Worm (Caenorhabditis elegans) whole organism, L1 larva: ENCODE data around the gene hid-1.

Experiments
- C16A3.4 ChIP-seq: fragments of 150-350 bp; optimal IDR thresholded peaks from 2 replicates; lab custom pipeline; 2014; ENCODE audit warnings: missing biosample characterization, missing genetic modification characterization
- C34B4.2 ChIP-seq: sonication (generic microtip); optimal IDR thresholded peaks from 2 replicates; lab custom pipeline; 2017; ENCODE audit warnings: mild to moderate bottlenecking, missing genetic modification characterization, missing compliant biosample characterization
- Y116A8C.19 ChIP-seq: sonication (generic microtip); optimal IDR thresholded peaks from 2 replicates; lab custom pipeline; 2016; ENCODE audit warnings: missing compliant biosample characterization, missing genetic modification characterization, borderline replicate concordance
- alr-1 ChIP-seq: fragments of 200-800 bp; sonication (Bioruptor generic); optimal IDR thresholded peaks from 2 replicates; lab custom pipeline; 2018; ENCODE audit warnings: borderline replicate concordance, mild to moderate bottlenecking, missing genetic modification characterization, missing compliant biosample characterization
- aly-2 ChIP-seq: fragments of 150-350 bp; optimal IDR thresholded peaks from 2 replicates; lab custom pipeline; 2014; ENCODE audit warnings: missing biosample characterization, missing genetic modification characterization
- ama-1 ChIP-seq: fragments of 150-350 bp; optimal IDR thresholded peaks from 2 replicates; lab custom pipeline; 2014
- blmp-1 ChIP-seq: fragments of 150-350 bp; optimal IDR thresholded peaks from 2 replicates; lab custom pipeline; 2014; ENCODE audit warnings: missing biosample characterization, missing genetic modification characterization
- ceh-63 ChIP-seq: fragments of 200-800 bp; sonication (Bioruptor generic); optimal IDR thresholded peaks from 2 replicates; lab custom pipeline; 2018; ENCODE audit warnings: mild to moderate bottlenecking, missing genetic modification characterization, missing compliant biosample characterization
- ceh-8 ChIP-seq: fragments of 200-800 bp; sonication (Bioruptor generic); optimal IDR thresholded peaks from 2 replicates; lab custom pipeline; 2018; ENCODE audit warnings: mild to moderate bottlenecking, missing genetic modification characterization, moderate library complexity, missing compliant biosample characterization
- ceh-88 ChIP-seq: fragments of 200-800 bp; sonication (Bioruptor generic); IDR thresholded peaks from 2 replicates; pipeline ENCODE4 v1.3.6; 2022; ENCODE audit warnings: missing genetic modification characterization, missing compliant biosample characterization
- ceh-90 ChIP-seq: sonication (generic microtip); optimal IDR thresholded peaks from 2 replicates; lab custom pipeline; 2016; ENCODE audit warnings: missing genetic modification characterization, missing compliant biosample characterization
- dpl-1 ChIP-seq, 3 experiments: fragments of 150-350 bp in 2 of 3; sonication (generic microtip) in 1 of 3; optimal IDR thresholded peaks; 2 replicates each; lab custom pipeline; 2014 to 2017; ENCODE audit warnings: missing biosample characterization in 3 of 3, missing genetic modification characterization in 3 of 3, missing genetic modification reagents in 3 of 3
- dsc-1 ChIP-seq: sonication (generic microtip); optimal IDR thresholded peaks from 2 replicates; lab custom pipeline; 2016; ENCODE audit warnings: mild to moderate bottlenecking, missing genetic modification characterization, missing compliant biosample characterization
- efl-1 ChIP-seq, 4 experiments: fragments of 150-350 bp; optimal IDR thresholded peaks in 3 of 4; peaks in 1 of 4; 1 replicate in 1 of 4; 2 replicates in 3 of 4; lab custom pipeline; 2014; ENCODE audit warnings: missing biosample characterization in 2 of 4, missing genetic modification characterization in 2 of 4, missing genetic modification reagents in 2 of 4
- efl-3 ChIP-seq: fragments of 200-800 bp; sonication (Bioruptor generic); optimal IDR thresholded peaks from 2 replicates; lab custom pipeline; 2018; ENCODE audit warnings: mild to moderate bottlenecking, missing genetic modification characterization, missing compliant biosample characterization
- egl-13 ChIP-seq: sonication (generic microtip); optimal IDR thresholded peaks from 2 replicates; lab custom pipeline; 2016; ENCODE audit warnings: missing genotype, missing genetic modification reagents, missing genetic modification characterization, missing compliant biosample characterization
- elt-2 ChIP-seq: sonication (generic microtip); optimal IDR thresholded peaks from 2 replicates; lab custom pipeline; 2016; ENCODE audit warnings: missing genetic modification characterization, mild to moderate bottlenecking, inconsistent platforms, missing compliant biosample characterization, missing genetic modification reagents
- elt-3 ChIP-seq, 6 experiments: fragments of 150-350 bp in 1 of 6; sonication (generic microtip); optimal IDR thresholded peaks; 2 replicates each; lab custom pipeline; 2017 to 2018; ENCODE audit warnings: missing biosample characterization in 6 of 6, missing genetic modification characterization in 6 of 6, inconsistent platforms in 1 of 6
- ets-5 ChIP-seq: fragments of 200-800 bp; sonication (Bioruptor generic); IDR thresholded peaks from 2 replicates; pipeline ENCODE4 v1.3.6; 2022; ENCODE audit warnings: missing genetic modification characterization, missing compliant biosample characterization
- fkh-4 ChIP-seq: sonication (generic microtip); optimal IDR thresholded peaks from 2 replicates; lab custom pipeline; 2016; ENCODE audit warnings: missing compliant biosample characterization, missing genetic modification characterization, borderline replicate concordance
- fkh-8 ChIP-seq: sonication (generic microtip); optimal IDR thresholded peaks from 2 replicates; lab custom pipeline; 2016; ENCODE audit warnings: mild to moderate bottlenecking, missing genetic modification characterization, missing compliant biosample characterization
- jun-1 ChIP-seq: fragments of 150-350 bp; optimal IDR thresholded peaks from 2 replicates; lab custom pipeline; 2014; ENCODE audit warnings: missing biosample characterization, missing genetic modification reagents, missing genetic modification characterization
- lin-14 ChIP-seq: fragments of 200-800 bp; sonication (Bioruptor generic); optimal IDR thresholded peaks from 2 replicates; lab custom pipeline; 2018; ENCODE audit warnings: mild to moderate bottlenecking, missing genetic modification characterization, moderate library complexity, missing compliant biosample characterization
- lin-39 ChIP-seq: fragments of 150-350 bp; optimal IDR thresholded peaks from 2 replicates; lab custom pipeline; 2014; ENCODE audit warnings: missing biosample characterization, missing genetic modification reagents, missing genetic modification characterization
- lir-3 ChIP-seq: sonication (generic microtip); optimal IDR thresholded peaks from 2 replicates; lab custom pipeline; 2016; ENCODE audit warnings: mild to moderate bottlenecking, missing genetic modification characterization, moderate library complexity, missing compliant biosample characterization; ENCODE audit not compliant: poor library complexity
- lsy-2 ChIP-seq, 2 experiments: fragments of 150-350 bp; optimal IDR thresholded peaks; 2 replicates each; lab custom pipeline; 2014; ENCODE audit warnings: missing biosample characterization in 2 of 2, missing genetic modification characterization in 2 of 2
- mep-1 ChIP-seq: fragments of 150-350 bp; optimal IDR thresholded peaks from 2 replicates; lab custom pipeline; 2014; ENCODE audit warnings: missing biosample characterization, missing genetic modification characterization
- nhr-11 ChIP-seq: fragments of 150-350 bp; optimal IDR thresholded peaks from 2 replicates; lab custom pipeline; 2014; ENCODE audit warnings: missing biosample characterization, missing genetic modification characterization
- nhr-47 ChIP-seq: sonication (generic microtip); optimal IDR thresholded peaks from 2 replicates; lab custom pipeline; 2016; ENCODE audit warnings: mild to moderate bottlenecking, missing genetic modification characterization, moderate library complexity, missing compliant biosample characterization
- nhr-71 ChIP-seq: sonication (generic microtip); optimal IDR thresholded peaks from 2 replicates; lab custom pipeline; 2016; ENCODE audit warnings: mild to moderate bottlenecking, missing genetic modification characterization, moderate library complexity, missing compliant biosample characterization
- nhr-77 ChIP-seq: fragments of 150-350 bp; optimal IDR thresholded peaks from 2 replicates; lab custom pipeline; 2014; ENCODE audit warnings: missing biosample characterization, missing genetic modification characterization
- snpc-4 ChIP-seq: fragments of 150-350 bp; optimal IDR thresholded peaks from 2 replicates; lab custom pipeline; 2014; ENCODE audit warnings: missing biosample characterization, missing genetic modification characterization
- unc-130 ChIP-seq: fragments of 150-350 bp; optimal IDR thresholded peaks from 2 replicates; lab custom pipeline; 2017; ENCODE audit warnings: missing biosample characterization, missing genetic modification characterization, inconsistent platforms
- unc-30 ChIP-seq: sonication (generic microtip); optimal IDR thresholded peaks from 2 replicates; lab custom pipeline; 2017; ENCODE audit warnings: missing biosample characterization, missing genetic modification characterization
- unc-86 ChIP-seq: sonication (generic microtip); optimal IDR thresholded peaks from 2 replicates; lab custom pipeline; 2016; ENCODE audit warnings: missing genetic modification characterization, missing compliant biosample characterization
- vab-15 ChIP-seq: sonication (generic microtip); optimal IDR thresholded peaks from 2 replicates; lab custom pipeline; 2017; ENCODE audit warnings: missing genotype, mild to moderate bottlenecking, missing genetic modification characterization, missing compliant biosample characterization
- xbp-1 ChIP-seq: sonication (generic microtip); optimal IDR thresholded peaks from 2 replicates; lab custom pipeline; 2016; ENCODE audit warnings: missing genetic modification characterization, missing compliant biosample characterization
- zag-1 ChIP-seq: fragments of 150-350 bp; optimal IDR thresholded peaks from 2 replicates; lab custom pipeline; 2014; ENCODE audit warnings: missing biosample characterization, missing genetic modification characterization

Gene hid-1

DNA sequence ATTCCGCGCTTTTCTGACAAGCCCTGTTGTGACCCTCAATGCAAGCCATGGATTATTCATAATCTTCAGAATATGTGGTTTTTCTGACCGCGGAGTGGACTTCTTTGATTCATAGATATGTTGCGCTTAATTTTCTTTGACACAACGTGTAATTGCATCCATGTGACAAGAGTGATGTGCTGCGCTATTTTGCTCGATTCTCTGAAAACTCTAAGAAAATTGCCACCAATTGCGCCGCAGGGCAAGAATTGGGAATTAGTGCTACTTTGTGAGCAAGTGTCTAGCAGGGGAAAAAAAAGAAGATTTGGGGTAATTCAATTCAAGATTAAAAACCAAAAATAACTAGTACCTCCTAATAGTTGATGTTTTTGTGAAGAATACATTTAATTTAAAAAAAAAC, 24.8 kb upstream of the hid-1 start (continued):
- TF ChIP-seq lsy-2 (tag; optimal IDR thresholded peaks at IDR 0.05; lab: Kevin White, UChicago), result no peak
- TF ChIP-seq jun-1 (tag; lab: Kevin White, UChicago), result no peak
- no peak for TF ChIP-seq unc-130 (tag; lab: Kevin White, UChicago)
- TF ChIP-seq mep-1, result no peak
- no peak for TF ChIP-seq snpc-4 (tag; lab: Kevin White, UChicago)
- no peak for TF ChIP-seq fkh-4 (tag; lab: Kevin White, UChicago)
- no peak for TF ChIP-seq ama-1 (lab: Kevin White, UChicago)
- peak; percentile 28 for TF ChIP-seq ceh-63 (GFP tag; lab: Kevin White, UChicago)
- no peak for TF ChIP-seq nhr-11 (tag; lab: Kevin White, UChicago)
- no peak for TF ChIP-seq lir-3 (tag; lab: Kevin White, UChicago)
- TF ChIP-seq efl-1 (optimal IDR thresholded peaks at IDR 0.05; lab: Kevin White, UChicago), result no peak
- no peak for TF ChIP-seq efl-1 (GFP tag; optimal IDR thresholded peaks at IDR 0.05 in 1 of 2; lab: Kevin White, UChicago)
- peak; percentile 63 for TF ChIP-seq nhr-47

DNA sequence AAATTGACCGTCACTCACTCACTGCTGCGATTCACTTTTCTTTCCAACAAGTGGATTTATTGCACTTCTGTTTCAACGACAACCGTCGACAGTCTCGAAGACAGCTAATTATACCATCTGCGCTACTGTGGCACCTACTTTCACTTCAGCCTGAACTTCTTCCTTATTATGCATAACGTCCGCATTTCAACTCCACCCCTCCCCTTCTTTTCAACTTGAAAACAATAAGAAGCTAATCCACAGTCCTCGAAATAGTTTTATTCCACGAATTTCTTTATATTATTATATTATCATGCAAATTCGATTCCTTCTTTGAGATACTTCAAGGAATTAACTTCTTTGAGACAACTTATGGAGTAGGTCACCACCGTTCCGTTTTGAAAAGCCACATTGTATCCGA, 17.5 kb upstream of the hid-1 start, which contains the start of gene R04B3.1:
Gene R04B3.1 (minus strand): TSS at position 101 of the 400 bp plus-strand sequence.
- TF ChIP-seq lsy-2 (tag; optimal IDR thresholded peaks at IDR 0.05; lab: Kevin White, UChicago) (no peak), alr-1 (tag; lab: Kevin White, UChicago) (no peak), lin-14 (GFP tag; lab: Kevin White, UChicago) (no peak), unc-86 (no peak), blmp-1 (tag; lab: Kevin White, UChicago) (peak; percentile 58), egl-13 (no peak), nhr-77 (no peak), C16A3.4 (no peak)

DNA sequence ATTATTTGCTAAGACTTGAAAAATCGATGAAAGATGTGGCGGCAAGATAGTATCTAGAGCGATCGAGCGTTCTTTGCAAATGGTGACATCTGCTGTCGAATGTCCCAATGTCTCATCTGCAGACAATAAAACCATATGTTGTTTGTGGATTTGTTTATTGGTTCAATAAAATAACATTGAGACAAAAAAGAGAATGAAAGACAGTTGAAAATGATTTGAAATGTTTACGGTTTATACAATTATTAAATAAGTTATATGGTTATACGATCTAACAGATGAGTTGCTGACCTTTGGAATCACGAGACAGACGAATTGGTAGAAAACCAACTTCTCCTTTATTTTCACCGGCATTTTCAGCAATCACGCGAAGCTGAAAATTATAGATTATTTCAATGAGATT, 15.2 kb upstream of the hid-1 start, which contains the start of gene R04B3.2:
Gene R04B3.2 (minus strand): TSS at position 101 of the 400 bp plus-strand sequence.
- no peak for TF ChIP-seq ets-5 (GFP tag; lab: Robert Waterston, UW)
- no peak for TF ChIP-seq dsc-1
- TF ChIP-seq nhr-71 (tag; lab: Kevin White, UChicago), result no peak
- TF ChIP-seq vab-15, result no peak
- no peak for TF ChIP-seq ceh-8 (GFP tag; lab: Kevin White, UChicago)
- no peak for TF ChIP-seq lin-39 (tag; lab: Kevin White, UChicago)
- no peak for TF ChIP-seq ceh-88
- no peak for TF ChIP-seq mep-1
- no peak for TF ChIP-seq fkh-8 (tag; lab: Kevin White, UChicago)
- no peak for TF ChIP-seq xbp-1
- TF ChIP-seq Y116A8C.19 (tag; lab: Kevin White, UChicago), result no peak
- no peak for TF ChIP-seq ceh-90 (tag; lab: Kevin White, UChicago)
- no peak for TF ChIP-seq C16A3.4
- TF ChIP-seq elt-2 (tag; lab: Kevin White, UChicago), result no peak
- no peak for TF ChIP-seq aly-2 (tag; lab: Kevin White, UChicago)
- no peak for TF ChIP-seq unc-30 (tag; lab: Kevin White, UChicago)
- no peak for TF ChIP-seq efl-3

DNA sequence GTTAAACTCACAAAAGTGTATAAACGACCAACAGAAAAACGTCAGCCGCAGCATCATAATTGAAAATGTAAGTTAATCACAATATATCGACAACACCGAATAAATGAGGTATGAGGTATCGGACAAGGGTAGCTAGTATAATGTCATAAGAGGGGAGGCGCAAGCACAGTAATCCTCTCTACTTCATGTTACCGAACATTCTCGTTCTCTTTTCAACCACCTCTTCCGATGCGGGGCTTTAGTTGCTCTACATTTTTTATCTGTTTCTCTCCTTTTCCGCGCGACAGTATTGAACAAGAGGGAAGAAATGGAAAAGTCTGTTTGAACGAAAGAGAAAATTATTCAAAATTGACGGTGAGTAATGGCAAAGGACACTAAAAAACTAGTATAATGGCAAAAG, 13.0 kb upstream of the hid-1 start, which contains the start of gene R04B3.3:
Gene R04B3.3 (minus strand): TSS at position 101 of the 400 bp plus-strand sequence.
- TF ChIP-seq elt-3 (tag; optimal IDR thresholded peaks at IDR 0.05; lab: Kevin White, UChicago) (no peak), dsc-1 (no peak), elt-2 (tag; lab: Kevin White, UChicago) (no peak), zag-1 (tag; lab: Kevin White, UChicago) (no peak), alr-1 (tag; lab: Kevin White, UChicago) (no peak), C34B4.2 (tag; lab: Kevin White, UChicago) (no peak), ets-5 (GFP tag; lab: Robert Waterston, UW) (no peak), efl-1 (optimal IDR thresholded peaks at IDR 0.05; lab: Kevin White, UChicago) (no peak), efl-1 (GFP tag; optimal IDR thresholded peaks at IDR 0.05 in 1 of 2; lab: Kevin White, UChicago) (no peak), dpl-1 (GFP tag; optimal IDR thresholded peaks at IDR 0.05; lab: Kevin White, UChicago) (no peak)
